Worm (Caenorhabditis elegans) whole organism, early embryonic: ENCODE data around the gene Y55F3AM.9.

ENCODE experiments used
- ama-1 ChIP-seq: fragments of 150-350 bp; optimal IDR thresholded peaks from 2 replicates; lab custom pipeline; 2014
- ceh-36 ChIP-seq: sonication (generic microtip); optimal IDR thresholded peaks from 2 replicates; lab custom pipeline; 2016; ENCODE audit warnings: missing genetic modification characterization, inconsistent platforms, missing compliant biosample characterization
- ets-7 ChIP-seq: sonication (generic microtip); optimal IDR thresholded peaks from 2 replicates; lab custom pipeline; 2016; ENCODE audit warnings: missing genotype, missing genetic modification characterization, missing compliant biosample characterization
- flt-1 ChIP-seq: fragments of 200-800 bp; sonication (Bioruptor generic); IDR thresholded peaks from 2 replicates; pipeline ENCODE4 v1.3.6; 2022; ENCODE audit warnings: missing genetic modification characterization, missing compliant biosample characterization
- hmbx-1 ChIP-seq: sonication (generic microtip); optimal IDR thresholded peaks from 2 replicates; lab custom pipeline; 2016; ENCODE audit warnings: mild to moderate bottlenecking, missing genetic modification characterization, missing compliant biosample characterization
- hmg-4 ChIP-seq: fragments of 200-800 bp; sonication (Bioruptor generic); optimal IDR thresholded peaks from 2 replicates; lab custom pipeline; 2018; ENCODE audit warnings: mild to moderate bottlenecking, missing genetic modification characterization, missing compliant biosample characterization
- hnd-1 ChIP-seq: sonication (generic microtip); optimal IDR thresholded peaks from 2 replicates; lab custom pipeline; 2016; ENCODE audit warnings: missing genetic modification characterization, missing compliant biosample characterization
- pes-1 ChIP-seq: fragments of 200-800 bp; sonication (Bioruptor generic); IDR thresholded peaks from 2 replicates; pipeline ENCODE4 v1.3.6; 2022; ENCODE audit warnings: missing genetic modification reagents, missing genetic modification characterization, missing compliant biosample characterization
- scrt-1 ChIP-seq: fragments of 200-800 bp; sonication (Bioruptor generic); IDR thresholded peaks from 2 replicates; pipeline ENCODE4 v1.3.6; 2022; ENCODE audit warnings: missing genetic modification characterization, missing compliant biosample characterization
- tbx-11 ChIP-seq: fragments of 200-800 bp; sonication (Bioruptor generic); IDR thresholded peaks from 2 replicates; pipeline ENCODE4 v1.3.6; 2022; ENCODE audit warnings: missing genetic modification characterization, missing compliant biosample characterization
- tbx-37 ChIP-seq: fragments of 200-800 bp; sonication (Bioruptor generic); conservative IDR thresholded peaks from 2 replicates; pipeline ENCODE4 v1.3.6; 2022; ENCODE audit warnings: missing genetic modification reagents, missing genetic modification characterization, missing compliant biosample characterization
- tra-4 ChIP-seq: sonication (generic microtip); optimal IDR thresholded peaks from 2 replicates; lab custom pipeline; 2017; ENCODE audit warnings: missing genetic modification characterization, missing compliant biosample characterization

ce11 chrIV:971122-971521 lies 38.4 kb downstream of the Y55F3AM.9 start:
- TF ChIP-seq ama-1 = no peak
- TF ChIP-seq hnd-1 = no peak
- no peak for TF ChIP-seq ceh-36
- TF ChIP-seq ets-7 (tag; lab: Kevin White, UChicago) = no peak
- TF ChIP-seq scrt-1 (GFP tag; lab: Robert Waterston, UW) = no peak
- no peak for TF ChIP-seq tra-4 (tag; lab: Kevin White, UChicago)
- no peak for TF ChIP-seq hmbx-1 (tag; lab: Kevin White, UChicago)
- TF ChIP-seq tbx-37 (GFP tag; lab: Robert Waterston, UW) = no peak
- no peak for TF ChIP-seq flt-1 (GFP tag; lab: Robert Waterston, UW)
- TF ChIP-seq hmg-4 = no peak
- TF ChIP-seq tbx-11 (GFP tag; lab: Robert Waterston, UW) = no peak
- TF ChIP-seq pes-1 (GFP tag; lab: Robert Waterston, UW) = no peak
